Fruit fly (Drosophila melanogaster) whole organism, embryonic: Measurements from ENCODE around the gene RapGAP1.

Experiments used
- Atf-2 ChIP-seq: fragments of 200-800 bp; sonication (Bioruptor generic); optimal IDR thresholded peaks from 2 replicates; lab custom pipeline; 2016; ENCODE audit warnings: missing biosample characterization, missing genetic modification characterization
- CG10147 ChIP-seq: fragments of 200-800 bp; sonication (Bioruptor generic); optimal IDR thresholded peaks from 2 replicates; lab custom pipeline; 2019; ENCODE audit warnings: missing biosample characterization, mild to moderate bottlenecking, missing genetic modification characterization, moderate library complexity
- CG10431 ChIP-seq: fragments of 200-800 bp; sonication (Bioruptor generic); optimal IDR thresholded peaks from 3 replicates; lab custom pipeline; 2018; ENCODE audit warnings: missing biosample characterization, mild to moderate bottlenecking, missing genetic modification characterization
- CG11695 ChIP-seq: fragments of 200-800 bp; sonication (Bioruptor generic); IDR thresholded peaks from 3 replicates; pipeline ENCODE4 v1.3.6; 2022; ENCODE audit warnings: missing biosample characterization, missing genetic modification characterization
- CG12071 ChIP-seq: fragments of 200-800 bp; sonication (Bioruptor generic); optimal IDR thresholded peaks from 3 replicates; lab custom pipeline; 2018; ENCODE audit warnings: missing biosample characterization, mild to moderate bottlenecking, missing genetic modification characterization
- CG12236 ChIP-seq: fragments of 200-800 bp; sonication (Bioruptor generic); optimal IDR thresholded peaks from 2 replicates; lab custom pipeline; 2016; ENCODE audit warnings: missing biosample characterization, missing genetic modification characterization
- CG12391 ChIP-seq: fragments of 200-800 bp; sonication (Bioruptor generic); optimal IDR thresholded peaks from 3 replicates; lab custom pipeline; 2018; ENCODE audit warnings: missing biosample characterization, mild to moderate bottlenecking, missing genetic modification characterization, moderate library complexity
- CG12659 ChIP-seq: fragments of 200-800 bp; sonication (Bioruptor generic); optimal IDR thresholded peaks from 3 replicates; lab custom pipeline; 2017; ENCODE audit warnings: mild to moderate bottlenecking, missing biosample characterization, missing genetic modification reagents, missing genetic modification characterization
- CG14441 ChIP-seq: fragments of 200-800 bp; sonication (Bioruptor generic); IDR thresholded peaks from 2 replicates; pipeline ENCODE4 v1.3.6; 2022; ENCODE audit warnings: missing biosample characterization, missing genetic modification characterization
- CG14710 ChIP-seq: fragments of 200-800 bp; sonication (Bioruptor generic); optimal IDR thresholded peaks from 3 replicates; lab custom pipeline; 2019; ENCODE audit warnings: missing biosample characterization, mild to moderate bottlenecking, missing genetic modification characterization, moderate library complexity
- CG14965 ChIP-seq: fragments of 200-800 bp; sonication (Bioruptor generic); optimal IDR thresholded peaks from 2 replicates; lab custom pipeline; 2016; ENCODE audit warnings: missing biosample characterization, missing genetic modification characterization, borderline replicate concordance
- CG1529 ChIP-seq: fragments of 200-800 bp; sonication (Bioruptor generic); optimal IDR thresholded peaks from 3 replicates; lab custom pipeline; 2018; ENCODE audit warnings: missing biosample characterization, missing genetic modification characterization
- CG17612 ChIP-seq: fragments of 200-800 bp; sonication (Bioruptor generic); IDR thresholded peaks from 2 replicates; pipeline ENCODE4 v1.3.6; 2022; ENCODE audit warnings: missing biosample characterization, missing genetic modification characterization
- CG18764 ChIP-seq: fragments of 200-800 bp; sonication (Bioruptor generic); optimal IDR thresholded peaks from 3 replicates; lab custom pipeline; 2016; ENCODE audit warnings: missing biosample characterization, missing genetic modification characterization
- CG2889 ChIP-seq: fragments of 200-800 bp; sonication (Bioruptor generic); IDR thresholded peaks from 3 replicates; pipeline ENCODE4 v1.3.6; 2022; ENCODE audit warnings: missing biosample characterization, missing genetic modification characterization
- CG30020 ChIP-seq: fragments of 200-800 bp; optimal IDR thresholded peaks from 2 replicates; lab custom pipeline; 2019; ENCODE audit warnings: missing biosample characterization, mild to moderate bottlenecking, missing genetic modification characterization, moderate library complexity
- CG30431 ChIP-seq: fragments of 200-800 bp; sonication (Bioruptor generic); optimal IDR thresholded peaks from 2 replicates; lab custom pipeline; 2017; ENCODE audit warnings: missing biosample characterization, missing genetic modification characterization
- CG32767 ChIP-seq: fragments of 200-800 bp; sonication (Bioruptor generic); IDR thresholded peaks from 2 replicates; pipeline ENCODE4 v1.3.6; 2022; ENCODE audit warnings: missing biosample characterization, missing genetic modification characterization
- CG3281 ChIP-seq: fragments of 200-800 bp; sonication (Bioruptor generic); optimal IDR thresholded peaks from 3 replicates; lab custom pipeline; 2017; ENCODE audit warnings: missing biosample characterization, mild to moderate bottlenecking, missing genetic modification characterization
- CG4360 ChIP-seq: fragments of 200-800 bp; sonication (Bioruptor generic); IDR thresholded peaks from 2 replicates; pipeline ENCODE4 v1.3.6; 2022; ENCODE audit warnings: missing biosample characterization, missing genetic modification characterization
- CG5245 ChIP-seq: fragments of 200-800 bp; sonication (Bioruptor generic); optimal IDR thresholded peaks from 3 replicates; lab custom pipeline; 2016; ENCODE audit warnings: missing biosample characterization, missing genetic modification characterization
- CG6813 ChIP-seq: fragments of 200-800 bp; sonication (Bioruptor generic); optimal IDR thresholded peaks from 2 replicates; lab custom pipeline; 2017; ENCODE audit warnings: missing biosample characterization, missing genetic modification characterization, mild to moderate bottlenecking, moderate library complexity, missing genetic modification reagents
- CG9437 ChIP-seq: fragments of 200-800 bp; sonication (Bioruptor generic); optimal IDR thresholded peaks from 2 replicates; lab custom pipeline; 2018; ENCODE audit warnings: missing biosample characterization, mild to moderate bottlenecking, missing genetic modification characterization
- CoRest ChIP-seq: fragments of 200-800 bp; sonication (Bioruptor generic); optimal IDR thresholded peaks from 3 replicates; lab custom pipeline; 2018; ENCODE audit warnings: missing biosample characterization, mild to moderate bottlenecking, missing genetic modification characterization, moderate library complexity
- Deaf1 ChIP-seq: fragments of 200-800 bp; optimal IDR thresholded peaks from 3 replicates; lab custom pipeline; 2019; ENCODE audit warnings: missing biosample characterization, mild to moderate bottlenecking, missing genetic modification characterization, moderate library complexity
- Dip3 ChIP-seq: fragments of 200-800 bp; sonication (Bioruptor generic); optimal IDR thresholded peaks from 3 replicates; lab custom pipeline; 2016; ENCODE audit warnings: missing biosample characterization, missing genetic modification characterization
- Dll ChIP-seq: fragments of 200-800 bp; sonication (Bioruptor generic); IDR thresholded peaks from 4 replicates; pipeline ENCODE4 v1.3.6; 2022; ENCODE audit warnings: missing biosample characterization, missing genetic modification characterization; ENCODE audit not compliant: partially characterized antibody
- Drgx ChIP-seq: fragments of 200-800 bp; sonication (Bioruptor generic); IDR thresholded peaks from 2 replicates; pipeline ENCODE4 v1.3.6; 2022; ENCODE audit warnings: missing biosample characterization, missing genetic modification characterization
- Fer1 ChIP-seq: fragments of 200-800 bp; sonication (Bioruptor generic); optimal IDR thresholded peaks from 2 replicates; lab custom pipeline; 2017; ENCODE audit warnings: missing biosample characterization, mild to moderate bottlenecking, missing genetic modification characterization
- HmgZ ChIP-seq: fragments of 200-800 bp; sonication (Bioruptor generic); optimal IDR thresholded peaks from 2 replicates; lab custom pipeline; 2018; ENCODE audit warnings: missing biosample characterization, mild to moderate bottlenecking, missing genetic modification characterization
- Hr3 ChIP-seq: fragments of 200-800 bp; sonication (Bioruptor generic); optimal IDR thresholded peaks from 3 replicates; lab custom pipeline; 2016; ENCODE audit warnings: missing biosample characterization, missing genetic modification characterization
- Med ChIP-seq: fragments of 200-800 bp; sonication (Bioruptor generic); peaks from one replicate; lab custom pipeline; 2016; ENCODE audit warnings: missing biosample characterization, missing genetic modification characterization, mild to moderate bottlenecking, inconsistent platforms, moderate library complexity
- Oaz ChIP-seq: fragments of 200-800 bp; sonication (Bioruptor generic); IDR thresholded peaks from 2 replicates; pipeline ENCODE4 v1.3.6; 2022; ENCODE audit warnings: missing biosample characterization, missing genetic modification characterization
- Rx ChIP-seq: fragments of 200-800 bp; sonication (Bioruptor generic); IDR thresholded peaks from 2 replicates; pipeline ENCODE4 v1.3.6; 2022; ENCODE audit warnings: missing biosample characterization, missing genetic modification characterization
- Ssrp ChIP-seq: fragments of 200-800 bp; sonication (Bioruptor generic); optimal IDR thresholded peaks from 2 replicates; lab custom pipeline; 2018; ENCODE audit warnings: missing biosample characterization, mild to moderate bottlenecking, missing genetic modification characterization, moderate library complexity
- Tbp ChIP-seq: fragments of >200 bp; optimal IDR thresholded peaks from 2 replicates; lab custom pipeline; 2018; ENCODE audit warnings: missing biosample characterization, missing genetic modification characterization
- ato ChIP-seq: fragments of 200-800 bp; sonication (Bioruptor generic); IDR thresholded peaks from 2 replicates; pipeline ENCODE4 v1.3.6; 2022; ENCODE audit warnings: missing biosample characterization, missing genetic modification characterization; ENCODE audit not compliant: partially characterized antibody
- bcd ChIP-seq: fragments of 200-800 bp; sonication (Bioruptor generic); optimal IDR thresholded peaks from 2 replicates; lab custom pipeline; 2017; ENCODE audit warnings: missing biosample characterization, mild to moderate bottlenecking, missing genetic modification characterization
- bsh ChIP-seq, 2 experiments: fragments of 200-800 bp; sonication (Bioruptor generic); optimal IDR thresholded peaks; 2 replicates each; lab custom pipeline; 2017 to 2018; ENCODE audit warnings: mild to moderate bottlenecking in 2 of 2, missing biosample characterization in 2 of 2, missing genetic modification characterization in 2 of 2, moderate library complexity in 1 of 2
- btn ChIP-seq: fragments of 200-800 bp; sonication (Bioruptor generic); optimal IDR thresholded peaks from 2 replicates; lab custom pipeline; 2016; ENCODE audit warnings: missing biosample characterization, missing genetic modification characterization
- croc ChIP-seq: fragments of 200-800 bp; sonication (Bioruptor generic); conservative IDR thresholded peaks from 3 replicates; pipeline ENCODE4 v1.3.6; 2022; ENCODE audit warnings: missing biosample characterization, missing genetic modification characterization
- dan ChIP-seq: fragments of 200-800 bp; sonication (Bioruptor generic); IDR thresholded peaks from 2 replicates; pipeline ENCODE4 v1.3.6; 2022; ENCODE audit warnings: missing biosample characterization, missing genetic modification characterization
- gcm2 ChIP-seq: fragments of 200-800 bp; sonication (Bioruptor generic); optimal IDR thresholded peaks from 2 replicates; lab custom pipeline; 2016; ENCODE audit warnings: missing biosample characterization, missing genetic modification characterization
- gro ChIP-seq: fragments of 200-800 bp; sonication (Bioruptor generic); optimal IDR thresholded peaks from 2 replicates; lab custom pipeline; 2016; ENCODE audit warnings: missing biosample characterization, missing genetic modification characterization
- hth ChIP-seq: fragments of >200 bp; optimal IDR thresholded peaks from 2 replicates; lab custom pipeline; 2017; ENCODE audit warnings: inconsistent platforms
- kni ChIP-seq: fragments of 200-800 bp; sonication (Bioruptor generic); optimal IDR thresholded peaks from 3 replicates; lab custom pipeline; 2017; ENCODE audit warnings: mild to moderate bottlenecking, missing biosample characterization, missing genetic modification reagents, missing genetic modification characterization
- lola ChIP-seq, 3 experiments: fragments of >200 bp in 2 of 3; fragments of 200-800 bp in 1 of 3; sonication (Bioruptor generic) in 1 of 3; optimal IDR thresholded peaks; 2 replicates each; lab custom pipeline; 2017 to 2019; ENCODE audit warnings: missing biosample characterization in 3 of 3, missing genetic modification characterization in 3 of 3, mild to moderate bottlenecking in 1 of 3, moderate library complexity in 1 of 3
- nom ChIP-seq: fragments of 200-800 bp; sonication (Bioruptor generic); optimal IDR thresholded peaks from 2 replicates; lab custom pipeline; 2017; ENCODE audit warnings: missing biosample characterization, missing genetic modification characterization, mild to moderate bottlenecking, moderate library complexity, missing genetic modification reagents
- scrt ChIP-seq: fragments of 200-800 bp; sonication (Bioruptor generic); optimal IDR thresholded peaks from 2 replicates; lab custom pipeline; 2018; ENCODE audit warnings: missing biosample characterization, mild to moderate bottlenecking, missing genetic modification characterization, moderate library complexity
- sd ChIP-seq: fragments of 200-800 bp; sonication (Bioruptor generic); optimal IDR thresholded peaks from 3 replicates; lab custom pipeline; 2018; ENCODE audit warnings: missing biosample characterization, mild to moderate bottlenecking, missing genetic modification characterization, moderate library complexity
- slbo ChIP-seq: fragments of 200-800 bp; sonication (Bioruptor generic); IDR thresholded peaks from 2 replicates; pipeline ENCODE4 v1.3.6; 2022; ENCODE audit warnings: missing biosample characterization, missing genetic modification characterization

RapGAP1 gene

dm6 chr2L:7596862-7597261 lies 18.1 kb upstream of the RapGAP1 start (continued):
- TF ChIP-seq croc (GFP tag; lab: Robert Waterston, UW) = peak; percentile 87
- peak; percentile 92 for TF ChIP-seq Ssrp
- peak; percentile 71 for TF ChIP-seq Rx (GFP tag; lab: Robert Waterston, UW)
- TF ChIP-seq CG12071 (GFP tag; lab: Kevin White, UChicago) = peak; percentile 40
- peak; percentile 78 for TF ChIP-seq CG11695 (GFP tag; lab: Robert Waterston, UW)
- peak in 1 of 3 experiments; percentile 96 for TF ChIP-seq lola (GFP tag; optimal IDR thresholded peaks at IDR 0.05; lab: Kevin White, UChicago)
- no peak for TF ChIP-seq Fer1
- TF ChIP-seq nom (GFP tag; lab: Kevin White, UChicago) = no peak
- TF ChIP-seq CG14441 (GFP tag; lab: Robert Waterston, UW) = no peak; the same call in 1 of the 2 replicates
- peak; percentile 87 for TF ChIP-seq dan (GFP tag; lab: Robert Waterston, UW)
- peak; percentile 84 for TF ChIP-seq CG30431 (GFP tag; lab: Kevin White, UChicago)
- TF ChIP-seq Drgx = peak; percentile 47
- no peak for TF ChIP-seq CG3281 (GFP tag; lab: Kevin White, UChicago)
- TF ChIP-seq Deaf1 = peak; percentile 23
- peak; percentile 65 for TF ChIP-seq CG10431 (GFP tag; lab: Kevin White, UChicago)
- peak; percentile 88 for TF ChIP-seq CG6813
- peak; percentile 90 for TF ChIP-seq CG12391
- TF ChIP-seq slbo = no peak
- TF ChIP-seq Med (GFP tag; lab: Kevin White, UChicago) = peak; percentile 92
- TF ChIP-seq CG12236 (GFP tag; lab: Kevin White, UChicago) = peak; percentile 77
- no peak for TF ChIP-seq gro
- peak; percentile 54 for TF ChIP-seq CG9437
- peak; percentile 93 for TF ChIP-seq CG14710 (tag; lab: Kevin White, UChicago)
- TF ChIP-seq kni (GFP tag; lab: Kevin White, UChicago) = peak; percentile 85
- TF ChIP-seq CG17612 (GFP tag; lab: Robert Waterston, UW) = peak; percentile 19; the same call in 1 of the 2 replicates
- peak; percentile 45 for TF ChIP-seq scrt (GFP tag; lab: Kevin White, UChicago)
- TF ChIP-seq btn (GFP tag; lab: Kevin White, UChicago) = peak; percentile 74
- TF ChIP-seq hth (lab: Kevin White, UChicago) = no peak
- peak; percentile 84 for TF ChIP-seq gcm2 (GFP tag; lab: Kevin White, UChicago)
- peak; percentile 77 for TF ChIP-seq bcd (GFP tag; lab: Kevin White, UChicago)
- TF ChIP-seq HmgZ (tag; lab: Kevin White, UChicago) = peak; percentile 10
- peak; percentile 34 for TF ChIP-seq CG10147 (GFP tag; lab: Kevin White, UChicago)
- TF ChIP-seq CoRest (tag; lab: Kevin White, UChicago) = peak; percentile 88
- peak; percentile 52 for TF ChIP-seq CG30020 (tag; lab: Kevin White, UChicago)
- TF ChIP-seq CG1529 (GFP tag; lab: Kevin White, UChicago) = peak; percentile 89
- TF ChIP-seq CG5245 (GFP tag; lab: Kevin White, UChicago) = peak; percentile 90
- peak; percentile 53 for TF ChIP-seq CG12659 (GFP tag; lab: Kevin White, UChicago)
- no peak for TF ChIP-seq Dll (GFP tag; lab: Robert Waterston, UW)
- peak in 1 of 2 experiments; percentile 93 for TF ChIP-seq bsh (GFP tag; optimal IDR thresholded peaks at IDR 0.05; lab: Kevin White, UChicago)
- peak; percentile 41; the same call in 1 of the 2 replicates for TF ChIP-seq Oaz
- TF ChIP-seq CG4360 (GFP tag; lab: Robert Waterston, UW) = peak; percentile 69
- TF ChIP-seq Atf-2 (GFP tag; lab: Kevin White, UChicago) = peak; percentile 85
- peak; percentile 74 for TF ChIP-seq CG18764 (GFP tag; lab: Kevin White, UChicago)
- peak; percentile 68 for TF ChIP-seq CG32767 (GFP tag; lab: Robert Waterston, UW)
- TF ChIP-seq CG14965 (GFP tag; lab: Kevin White, UChicago) = peak; percentile 44
- no peak for TF ChIP-seq CG2889 (GFP tag; lab: Robert Waterston, UW)
- peak; percentile 71 for TF ChIP-seq Hr3 (GFP tag; lab: Kevin White, UChicago)
- peak; percentile 17 for TF ChIP-seq sd (tag; lab: Kevin White, UChicago)
- no peak for TF ChIP-seq ato (GFP tag; lab: Robert Waterston, UW)
- peak; percentile 38 for TF ChIP-seq Dip3
- no peak for TF ChIP-seq Tbp (GFP tag; lab: Kevin White, UChicago)
